Worm (Caenorhabditis elegans) whole organism, L4 larva: ENCODE results near the gene srh-79.

ENCODE experiments used
- F26F4.8 ChIP-seq: fragments of 200-800 bp; sonication (Bioruptor generic); conservative IDR thresholded peaks from 2 replicates; pipeline ENCODE4 v1.3.6; 2022; ENCODE audit warnings: missing genetic modification characterization, missing compliant biosample characterization
- F37D6.2 ChIP-seq: sonication (generic microtip); optimal IDR thresholded peaks from 2 replicates; lab custom pipeline; 2016; ENCODE audit warnings: mild to moderate bottlenecking, missing genetic modification characterization, missing compliant biosample characterization
- T20F7.1 ChIP-seq: fragments of 200-800 bp; sonication (Bioruptor generic); optimal IDR thresholded peaks from 2 replicates; lab custom pipeline; 2018; ENCODE audit warnings: mild to moderate bottlenecking, missing genetic modification characterization, missing compliant biosample characterization
- T26A8.4 ChIP-seq: fragments of 200-800 bp; sonication (Bioruptor generic); IDR thresholded peaks from 2 replicates; pipeline ENCODE4 v1.3.6; 2022; ENCODE audit warnings: missing genetic modification characterization, missing compliant biosample characterization
- Y105C5A.15 ChIP-seq: fragments of 200-800 bp; sonication (Bioruptor generic); IDR thresholded peaks from 2 replicates; pipeline ENCODE4 v1.3.6; 2022; ENCODE audit warnings: missing genetic modification characterization, missing compliant biosample characterization
- ZK337.2 ChIP-seq: fragments of 200-800 bp; sonication (Bioruptor generic); IDR thresholded peaks from 2 replicates; pipeline ENCODE4 v1.3.6; 2022; ENCODE audit warnings: missing genetic modification reagents, missing genetic modification characterization, missing compliant biosample characterization
- aha-1 ChIP-seq: fragments of 150-350 bp; peaks from one replicate; lab custom pipeline; 2014; ENCODE audit warnings: missing biosample characterization, missing genetic modification characterization
- aly-2 ChIP-seq: sonication (generic microtip); optimal IDR thresholded peaks from 2 replicates; lab custom pipeline; 2018; ENCODE audit warnings: missing biosample characterization, missing genetic modification characterization
- ama-1 ChIP-seq: fragments of 150-350 bp; optimal IDR thresholded peaks from 2 replicates; lab custom pipeline; 2014; ENCODE audit warnings: inconsistent platforms, mixed read lengths
- ceh-20 ChIP-seq: fragments of 200-800 bp; sonication (Bioruptor generic); IDR thresholded peaks from 2 replicates; pipeline ENCODE4 v1.3.6; 2022; ENCODE audit warnings: missing genetic modification reagents, missing genetic modification characterization, missing compliant biosample characterization
- ceh-62 ChIP-seq: sonication (generic microtip); optimal IDR thresholded peaks from 2 replicates; lab custom pipeline; 2017; ENCODE audit warnings: missing biosample characterization, missing genetic modification characterization
- ceh-82 ChIP-seq: sonication (generic microtip); optimal IDR thresholded peaks from 2 replicates; lab custom pipeline; 2017; ENCODE audit warnings: missing biosample characterization, missing genetic modification characterization
- cey-2 ChIP-seq: sonication (generic microtip); optimal IDR thresholded peaks from 3 replicates; lab custom pipeline; 2017; ENCODE audit warnings: missing genetic modification characterization, mild to moderate bottlenecking, missing compliant biosample characterization, antibody characterized with exemption, borderline replicate concordance; ENCODE audit not compliant: insufficient read depth
- daf-12 ChIP-seq: fragments of 150-350 bp; optimal IDR thresholded peaks from 2 replicates; lab custom pipeline; 2014; ENCODE audit warnings: missing biosample characterization, missing genetic modification reagents, missing genetic modification characterization
- daf-19 ChIP-seq: fragments of 200-800 bp; sonication (Bioruptor generic); conservative IDR thresholded peaks from 2 replicates; pipeline ENCODE4 v1.3.6; 2022; ENCODE audit warnings: missing genetic modification characterization, missing compliant biosample characterization
- dmd-9 ChIP-seq: fragments of 200-800 bp; sonication (Bioruptor generic); IDR thresholded peaks from 2 replicates; pipeline ENCODE4 v1.3.6; 2022; ENCODE audit warnings: missing genetic modification reagents, missing genetic modification characterization, missing compliant biosample characterization
- dpl-1 ChIP-seq: fragments of 150-350 bp; optimal IDR thresholded peaks from 2 replicates; lab custom pipeline; 2014; ENCODE audit warnings: missing biosample characterization, missing genetic modification reagents, missing genetic modification characterization
- fkh-10 ChIP-seq: fragments of 150-350 bp; optimal IDR thresholded peaks from 2 replicates; lab custom pipeline; 2014; ENCODE audit warnings: missing biosample characterization, missing genetic modification reagents, missing genetic modification characterization
- hif-1 ChIP-seq, 2 experiments: sonication (generic microtip); optimal IDR thresholded peaks; 2 replicates each; lab custom pipeline; 2016 to 2017; ENCODE audit warnings: missing compliant biosample characterization in 2 of 2, missing genetic modification characterization in 2 of 2, missing genetic modification reagents in 2 of 2, missing genotype in 2 of 2, mild to moderate bottlenecking in 1 of 2
- hlh-11 ChIP-seq: fragments of 200-800 bp; sonication (Bioruptor generic); optimal IDR thresholded peaks from 2 replicates; lab custom pipeline; 2018; ENCODE audit warnings: mild to moderate bottlenecking, missing genetic modification characterization, missing compliant biosample characterization
- hlh-30 ChIP-seq: sonication (generic microtip); optimal IDR thresholded peaks from 2 replicates; lab custom pipeline; 2017; ENCODE audit warnings: antibody characterized with exemption, mild to moderate bottlenecking, missing genetic modification characterization, missing compliant biosample characterization; ENCODE audit not compliant: insufficient read depth
- hmg-1.1 ChIP-seq: fragments of 200-800 bp; sonication (Bioruptor generic); IDR thresholded peaks from 2 replicates; pipeline ENCODE4 v1.3.6; 2022; ENCODE audit warnings: missing genetic modification reagents, missing genetic modification characterization, missing compliant biosample characterization
- lin-39 ChIP-seq: fragments of 150-350 bp; optimal IDR thresholded peaks from 2 replicates; lab custom pipeline; 2014; ENCODE audit warnings: missing biosample characterization, missing genetic modification reagents, missing genetic modification characterization
- lir-3 ChIP-seq: sonication (generic microtip); optimal IDR thresholded peaks from 2 replicates; lab custom pipeline; 2016; ENCODE audit warnings: mild to moderate bottlenecking, missing genetic modification characterization, missing compliant biosample characterization
- lsy-2 ChIP-seq, 2 experiments: fragments of 150-350 bp in 1 of 2; sonication (generic microtip) in 1 of 2; optimal IDR thresholded peaks; 2 replicates each; lab custom pipeline; 2014 to 2017; ENCODE audit warnings: missing biosample characterization in 2 of 2, missing genetic modification characterization in 2 of 2
- madf-9 ChIP-seq: fragments of 200-800 bp; sonication (Bioruptor generic); conservative IDR thresholded peaks from 2 replicates; pipeline ENCODE4 v1.3.6; 2022; ENCODE audit warnings: missing genetic modification reagents, missing genetic modification characterization, missing compliant biosample characterization
- mes-2 ChIP-seq: sonication (generic microtip); optimal IDR thresholded peaks from 2 replicates; lab custom pipeline; 2016; ENCODE audit warnings: missing genotype, mild to moderate bottlenecking, missing genetic modification characterization, missing compliant biosample characterization; ENCODE audit not compliant: poor library complexity, severe bottlenecking
- mxl-2 ChIP-seq: fragments of 200-800 bp; sonication (Bioruptor generic); conservative IDR thresholded peaks from 2 replicates; pipeline ENCODE4 v1.3.6; 2022; ENCODE audit warnings: missing genetic modification reagents, missing genetic modification characterization, missing compliant biosample characterization
- nhr-10 ChIP-seq: fragments of 150-350 bp; optimal IDR thresholded peaks from 2 replicates; lab custom pipeline; 2014; ENCODE audit warnings: missing biosample characterization, missing genetic modification characterization
- nhr-11 ChIP-seq: fragments of 150-350 bp; optimal IDR thresholded peaks from 2 replicates; lab custom pipeline; 2014; ENCODE audit warnings: missing biosample characterization, missing genetic modification characterization
- nhr-25 ChIP-seq: sonication (generic microtip); optimal IDR thresholded peaks from 2 replicates; lab custom pipeline; 2017; ENCODE audit warnings: missing genetic modification characterization, mild to moderate bottlenecking, missing compliant biosample characterization, antibody characterized with exemption, moderate library complexity, borderline replicate concordance; ENCODE audit not compliant: insufficient read depth
- nhr-28 ChIP-seq: fragments of 150-350 bp; optimal IDR thresholded peaks from 2 replicates; lab custom pipeline; 2014; ENCODE audit warnings: missing biosample characterization, missing genetic modification characterization
- nhr-41 ChIP-seq: fragments of 200-800 bp; sonication (Bioruptor generic); IDR thresholded peaks from 2 replicates; pipeline ENCODE4 v1.3.6; 2022; ENCODE audit warnings: missing genetic modification reagents, missing genetic modification characterization, missing compliant biosample characterization
- pqm-1 ChIP-seq: sonication (generic microtip); optimal IDR thresholded peaks from 2 replicates; lab custom pipeline; 2017; ENCODE audit warnings: missing biosample characterization, missing genetic modification characterization
- rbr-2 ChIP-seq: sonication (generic microtip); optimal IDR thresholded peaks from 2 replicates; lab custom pipeline; 2016; ENCODE audit warnings: missing genotype, missing genetic modification characterization, missing compliant biosample characterization
- snpc-4 ChIP-seq: fragments of 150-350 bp; optimal IDR thresholded peaks from 2 replicates; lab custom pipeline; 2014; ENCODE audit warnings: missing biosample characterization, missing genetic modification characterization
- spr-3 ChIP-seq: fragments of 200-800 bp; sonication (Bioruptor generic); optimal IDR thresholded peaks from 2 replicates; lab custom pipeline; 2018; ENCODE audit warnings: mild to moderate bottlenecking, missing genetic modification characterization, missing compliant biosample characterization
- tra-1 ChIP-seq: fragments of 200-800 bp; sonication (Bioruptor generic); IDR thresholded peaks from 2 replicates; pipeline ENCODE4 v1.3.6; 2022; ENCODE audit warnings: missing genetic modification reagents, missing genetic modification characterization, missing compliant biosample characterization
- unc-39 ChIP-seq: sonication (generic microtip); optimal IDR thresholded peaks from 2 replicates; lab custom pipeline; 2017; ENCODE audit warnings: missing biosample characterization, missing genetic modification characterization
- zfp-2 ChIP-seq: sonication (generic microtip); optimal IDR thresholded peaks from 2 replicates; lab custom pipeline; 2016; ENCODE audit warnings: mild to moderate bottlenecking, missing genetic modification characterization, missing compliant biosample characterization
- zfp-3 ChIP-seq: fragments of 200-800 bp; sonication (Bioruptor generic); conservative IDR thresholded peaks from 2 replicates; pipeline ENCODE4 v1.3.6; 2022; ENCODE audit warnings: missing genetic modification reagents, missing genetic modification characterization, missing compliant biosample characterization
- zip-11 ChIP-seq: fragments of 200-800 bp; sonication (Bioruptor generic); IDR thresholded peaks from 2 replicates; pipeline ENCODE4 v1.3.6; 2022; ENCODE audit warnings: missing genetic modification characterization, missing compliant biosample characterization
- ztf-11 ChIP-seq: fragments of 150-350 bp; optimal IDR thresholded peaks from 2 replicates; lab custom pipeline; 2014; ENCODE audit warnings: missing biosample characterization, missing genetic modification characterization

The srh-79 gene

ce11 chrV:7523392-7523791 lies 25.9 kb downstream of the srh-79 start, which contains the start of gene C54F6.6:
C54F6.6 (plus strand) TSS chrV:7523692.
- TF ChIP-seq daf-19 (GFP tag; lab: Robert Waterston, UW) = no peak
- no peak for TF ChIP-seq fkh-10 (GFP tag; lab: Kevin White, UChicago)
- no peak for TF ChIP-seq unc-39
- no peak for TF ChIP-seq tra-1 (GFP tag; lab: Robert Waterston, UW)
- TF ChIP-seq mes-2 (tag; lab: Kevin White, UChicago) = no peak
- no peak for TF ChIP-seq nhr-11 (tag; lab: Kevin White, UChicago)
- no peak for TF ChIP-seq lsy-2 (tag; optimal IDR thresholded peaks at IDR 0.05; lab: Kevin White, UChicago)
- TF ChIP-seq, all 104 proteins: peak for 0

- TF ChIP-seq dpl-1 (GFP tag; lab: Kevin White, UChicago) (no peak), ztf-11 (tag; lab: Kevin White, UChicago) (no peak), zip-11 (GFP tag; lab: Robert Waterston, UW) (no peak), aha-1 (tag; lab: Kevin White, UChicago) (no peak), zfp-3 (GFP tag; lab: Robert Waterston, UW) (no peak), dmd-9 (no peak)
Observed at ce11 chrV:7524447-7524846, 26.9 kb downstream of the srh-79 start, which contains the start of gene C54F6.20. C54F6.20 (plus strand) TSS chrV:7524747.

- TF ChIP-seq snpc-4 (tag; lab: Kevin White, UChicago) = no peak
- TF ChIP-seq hmg-1.1 = no peak
- TF ChIP-seq, all 104 proteins: peak for 0
Observed at ce11 chrV:7525695-7526094, 28.2 kb downstream of the srh-79 start, which contains the start of gene C54F6.18. C54F6.18 (plus strand) TSS chrV:7525995.

ce11 chrV:7527153-7527552 lies 29.6 kb downstream of the srh-79 start, which contains the start of gene C54F6.17:
C54F6.17 (plus strand) TSS chrV:7527453.
- TF ChIP-seq Y105C5A.15 (GFP tag; lab: Robert Waterston, UW) = no peak
- TF ChIP-seq hlh-11 (tag; lab: Kevin White, UChicago) = no peak
- no peak for TF ChIP-seq nhr-10 (tag; lab: Kevin White, UChicago)
- TF ChIP-seq ceh-62 (tag; lab: Kevin White, UChicago) = no peak
- no peak for TF ChIP-seq ceh-20
- no peak for TF ChIP-seq nhr-25
- TF ChIP-seq fkh-10 (GFP tag; lab: Kevin White, UChicago) = no peak
- TF ChIP-seq mxl-2 (GFP tag; lab: Robert Waterston, UW) = no peak
- no peak for TF ChIP-seq aly-2 (tag; lab: Kevin White, UChicago)
- TF ChIP-seq nhr-41 (GFP tag; lab: Robert Waterston, UW) = no peak
- no peak for TF ChIP-seq cey-2 (tag; lab: Kevin White, UChicago)
- TF ChIP-seq lin-39 (tag; lab: Kevin White, UChicago) = no peak
- TF ChIP-seq rbr-2 = no peak

- TF ChIP-seq nhr-28 = no peak
- TF ChIP-seq lir-3 (tag; lab: Kevin White, UChicago) = no peak
- no peak for TF ChIP-seq daf-19 (GFP tag; lab: Robert Waterston, UW)
- no peak for TF ChIP-seq zfp-2 (tag; lab: Kevin White, UChicago)
- no peak for TF ChIP-seq ama-1
- TF ChIP-seq ZK337.2 (GFP tag; lab: Robert Waterston, UW) = no peak
Observed at ce11 chrV:7528816-7529215, 31.3 kb downstream of the srh-79 start, which contains the start of gene C54F6.5. C54F6.5 (plus strand) TSS chrV:7529116.

ce11 chrV:7529840-7530239 lies 32.3 kb downstream of the srh-79 start, which contains the start of gene swt-2:
swt-2 (plus strand) TSS chrV:7530140.
- no peak for TF ChIP-seq daf-12 (tag; lab: Kevin White, UChicago)
- TF ChIP-seq lin-39 (tag; lab: Kevin White, UChicago) = no peak
- TF ChIP-seq ceh-82 = no peak
- no peak for TF ChIP-seq madf-9 (GFP tag; lab: Robert Waterston, UW)
- TF ChIP-seq hlh-30 (tag; lab: Kevin White, UChicago) = no peak
- no peak for TF ChIP-seq hif-1 (tag; optimal IDR thresholded peaks at IDR 0.05; lab: Kevin White, UChicago)
- TF ChIP-seq nhr-28 = no peak
- no peak for TF ChIP-seq ZK337.2 (GFP tag; lab: Robert Waterston, UW)
- no peak for TF ChIP-seq ama-1
- TF ChIP-seq pqm-1 (tag; lab: Kevin White, UChicago) = no peak
- TF ChIP-seq spr-3 (GFP tag; lab: Kevin White, UChicago) = no peak
- no peak for TF ChIP-seq F26F4.8 (GFP tag; lab: Robert Waterston, UW)
- TF ChIP-seq T26A8.4 (GFP tag; lab: Robert Waterston, UW) = no peak
- no peak for TF ChIP-seq F37D6.2 (tag; lab: Kevin White, UChicago)
- no peak for TF ChIP-seq daf-19 (GFP tag; lab: Robert Waterston, UW)
- no peak for TF ChIP-seq T20F7.1 (GFP tag; lab: Kevin White, UChicago)
